Worm (Caenorhabditis elegans): ENCODE results near the gene F49E2.2.

DNA sequence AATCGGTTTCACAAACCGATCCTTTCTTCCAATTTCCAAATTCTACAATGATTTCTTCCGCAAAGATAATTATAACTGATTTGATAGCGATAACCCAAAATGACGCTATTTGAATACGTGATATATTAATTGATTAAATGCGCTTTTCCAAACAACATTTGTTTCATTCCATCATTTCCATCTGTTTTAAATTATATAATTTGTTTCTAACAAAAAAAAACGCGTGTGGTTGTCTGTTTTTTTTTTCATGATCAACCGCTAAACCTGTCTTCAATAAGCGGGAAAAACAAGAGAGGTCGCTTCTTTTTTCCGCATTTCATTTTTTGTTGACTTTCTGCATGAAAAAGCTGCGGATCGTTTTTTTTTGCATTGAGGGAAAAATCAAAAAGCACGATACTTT is 30.8 kb downstream of the F49E2.2 start:
- no peak for TF ChIP-seq tbx-8 (GFP tag; optimal IDR thresholded peaks at IDR 0.05)
- no peak for TF ChIP-seq snpc-4 (tag; optimal IDR thresholded peaks at IDR 0.05)
- TF ChIP-seq lin-13 (tag; optimal IDR thresholded peaks at IDR 0.05), result no peak
- TF ChIP-seq ces-1 (GFP tag; optimal IDR thresholded peaks at IDR 0.05), result no peak
- TF ChIP-seq nhr-28 (tag; optimal IDR thresholded peaks at IDR 0.05), result no peak
- no peak for TF ChIP-seq mep-1 (tag; optimal IDR thresholded peaks at IDR 0.05)
- no peak for TF ChIP-seq mab-5 (tag; optimal IDR thresholded peaks at IDR 0.05)
- TF ChIP-seq unc-62 (GFP tag; optimal IDR thresholded peaks at IDR 0.05), result no peak
- no peak for TF ChIP-seq nhr-76 (tag; optimal IDR thresholded peaks at IDR 0.05)
- no peak for TF ChIP-seq elt-3 (tag; optimal IDR thresholded peaks at IDR 0.05)
- TF ChIP-seq elt-1 (tag; optimal IDR thresholded peaks at IDR 0.05; ENCODE audit: borderline replicate concordance, insufficient read depth), result no peak
- no peak for TF ChIP-seq cnd-1 (tag; optimal IDR thresholded peaks at IDR 0.05)
